Fruit fly (Drosophila melanogaster) whole organism, embryonic: ENCODE measurements around the gene Polr2F.
A peak's percentile ranks its signal among the peaks of the same experiment; 100 is the strongest.

Experiments used
- Antp ChIP-seq: fragments of 200-800 bp; sonication (Bioruptor generic); optimal IDR thresholded peaks from 3 replicates; lab custom pipeline; 2016; ENCODE audit warnings: missing biosample characterization, missing genetic modification characterization
- CG1024 ChIP-seq: fragments of 200-800 bp; sonication (Bioruptor generic); IDR thresholded peaks from 2 replicates; pipeline ENCODE4 v1.3.6; 2022; ENCODE audit warnings: missing biosample characterization, missing genetic modification characterization
- CG10267 ChIP-seq: fragments of 200-800 bp; sonication (Bioruptor generic); optimal IDR thresholded peaks from 2 replicates; lab custom pipeline; 2018; ENCODE audit warnings: missing biosample characterization, mild to moderate bottlenecking, missing genetic modification characterization, moderate library complexity
- CG10654 ChIP-seq: fragments of 200-800 bp; sonication (Bioruptor generic); optimal IDR thresholded peaks from 2 replicates; lab custom pipeline; 2016; ENCODE audit warnings: missing biosample characterization, missing genetic modification characterization
- CG10959 ChIP-seq: fragments of 200-800 bp; sonication (Bioruptor generic); IDR thresholded peaks from 2 replicates; pipeline ENCODE4 v1.3.6; 2022; ENCODE audit warnings: missing biosample characterization, missing genetic modification characterization
- CG11456 ChIP-seq: fragments of 200-800 bp; sonication (Bioruptor generic); IDR thresholded peaks from 3 replicates; pipeline ENCODE4 v1.3.6; 2022; ENCODE audit warnings: missing biosample characterization, missing genetic modification characterization
- CG12236 ChIP-seq: fragments of 200-800 bp; sonication (Bioruptor generic); optimal IDR thresholded peaks from 2 replicates; lab custom pipeline; 2016; ENCODE audit warnings: missing biosample characterization, missing genetic modification characterization
- CG1233 ChIP-seq: fragments of 200-800 bp; sonication (Bioruptor generic); optimal IDR thresholded peaks from 4 replicates; lab custom pipeline; 2018; ENCODE audit warnings: missing biosample characterization, mild to moderate bottlenecking, missing genetic modification characterization
- CG14860 ChIP-seq: fragments of 200-800 bp; sonication (Bioruptor generic); IDR thresholded peaks from 3 replicates; pipeline ENCODE4 v1.3.6; 2022; ENCODE audit warnings: missing biosample characterization, missing genetic modification characterization; ENCODE audit not compliant: partially characterized antibody
- CG15601 ChIP-seq: fragments of 200-800 bp; sonication (Bioruptor generic); optimal IDR thresholded peaks from 3 replicates; lab custom pipeline; 2019; ENCODE audit warnings: missing biosample characterization, mild to moderate bottlenecking, missing genetic modification characterization, moderate library complexity
- CG1603 ChIP-seq: fragments of 200-800 bp; sonication (Bioruptor generic); optimal IDR thresholded peaks from 2 replicates; lab custom pipeline; 2019; ENCODE audit warnings: missing biosample characterization, mild to moderate bottlenecking, missing genetic modification characterization, moderate library complexity
- CG16779 ChIP-seq: fragments of 200-800 bp; sonication (Bioruptor generic); IDR thresholded peaks from 2 replicates; pipeline ENCODE4 v1.3.6; 2022; ENCODE audit warnings: missing biosample characterization, missing genetic modification characterization
- CG17385 ChIP-seq: fragments of 200-800 bp; sonication (Bioruptor generic); optimal IDR thresholded peaks from 3 replicates; lab custom pipeline; 2018; ENCODE audit warnings: missing biosample characterization, mild to moderate bottlenecking, missing genetic modification characterization
- CG17612 ChIP-seq: fragments of 200-800 bp; sonication (Bioruptor generic); IDR thresholded peaks from 2 replicates; pipeline ENCODE4 v1.3.6; 2022; ENCODE audit warnings: missing biosample characterization, missing genetic modification characterization
- CG17802 ChIP-seq: fragments of 200-800 bp; sonication (Bioruptor generic); optimal IDR thresholded peaks from 2 replicates; lab custom pipeline; 2018; ENCODE audit warnings: missing biosample characterization, mild to moderate bottlenecking, missing genetic modification characterization, moderate library complexity
- CG2202 ChIP-seq: fragments of 200-800 bp; sonication (Bioruptor generic); optimal IDR thresholded peaks from 2 replicates; lab custom pipeline; 2018; ENCODE audit warnings: missing biosample characterization, mild to moderate bottlenecking, missing genetic modification characterization
- CG34224 ChIP-seq: fragments of 200-800 bp; sonication (Bioruptor generic); IDR thresholded peaks from 3 replicates; pipeline ENCODE4 v1.3.6; 2022; ENCODE audit warnings: missing biosample characterization, missing genetic modification characterization; ENCODE audit not compliant: partially characterized antibody
- CG3847 ChIP-seq: fragments of 200-800 bp; sonication (Bioruptor generic); IDR thresholded peaks from 2 replicates; pipeline ENCODE4 v1.3.6; 2022; ENCODE audit warnings: missing biosample characterization, missing genetic modification characterization
- D19B ChIP-seq: fragments of 200-800 bp; sonication (Bioruptor generic); optimal IDR thresholded peaks from 2 replicates; lab custom pipeline; 2017; ENCODE audit warnings: missing biosample characterization, mild to moderate bottlenecking, missing genetic modification characterization
- Dfd ChIP-seq, 2 experiments: fragments of >200 bp; optimal IDR thresholded peaks; 2 replicates each; lab custom pipeline; 2017; ENCODE audit warnings: missing biosample characterization in 2 of 2, missing genetic modification characterization in 2 of 2
- E2f2 ChIP-seq: fragments of 200-800 bp; sonication (Bioruptor generic); IDR thresholded peaks from 2 replicates; pipeline ENCODE4 v1.3.6; 2022; ENCODE audit warnings: missing biosample characterization, missing genetic modification characterization
- Fer1 ChIP-seq: fragments of 200-800 bp; sonication (Bioruptor generic); optimal IDR thresholded peaks from 2 replicates; lab custom pipeline; 2017; ENCODE audit warnings: missing biosample characterization, mild to moderate bottlenecking, missing genetic modification characterization
- Hr3 ChIP-seq: fragments of 200-800 bp; sonication (Bioruptor generic); optimal IDR thresholded peaks from 3 replicates; lab custom pipeline; 2016; ENCODE audit warnings: missing biosample characterization, missing genetic modification characterization
- Hr51 ChIP-seq, 2 experiments: fragments of 200-800 bp; sonication (Bioruptor generic); optimal IDR thresholded peaks; 2 replicates in 1 of 2; 3 replicates in 1 of 2; lab custom pipeline; 2016 to 2018; ENCODE audit warnings: missing biosample characterization in 2 of 2, missing genetic modification characterization in 2 of 2, mild to moderate bottlenecking in 1 of 2, moderate library complexity in 1 of 2
- Lpt ChIP-seq: fragments of >200 bp; optimal IDR thresholded peaks from 2 replicates; lab custom pipeline; 2018; ENCODE audit warnings: missing biosample characterization, missing genetic modification characterization
- Med ChIP-seq: fragments of 200-800 bp; sonication (Bioruptor generic); peaks from one replicate; lab custom pipeline; 2016; ENCODE audit warnings: missing biosample characterization, missing genetic modification characterization, mild to moderate bottlenecking, inconsistent platforms, moderate library complexity
- Meics ChIP-seq: fragments of 200-800 bp; sonication (Bioruptor generic); optimal IDR thresholded peaks from 2 replicates; lab custom pipeline; 2017; ENCODE audit warnings: missing biosample characterization, mild to moderate bottlenecking, missing genetic modification characterization
- NK7.1 ChIP-seq: fragments of 200-800 bp; sonication (Bioruptor generic); optimal IDR thresholded peaks from 3 replicates; lab custom pipeline; 2016; ENCODE audit warnings: missing biosample characterization, missing genetic modification characterization
- Xbp1 ChIP-seq: fragments of 200-800 bp; sonication (Bioruptor generic); optimal IDR thresholded peaks from 3 replicates; lab custom pipeline; 2016; ENCODE audit warnings: missing biosample characterization, mild to moderate bottlenecking, missing genetic modification characterization
- al ChIP-seq: fragments of 200-800 bp; sonication (Bioruptor generic); IDR thresholded peaks from 2 replicates; pipeline ENCODE4 v1.3.6; 2022; ENCODE audit warnings: missing biosample characterization, missing genetic modification characterization
- aop ChIP-seq: fragments of 200-800 bp; sonication (Bioruptor generic); IDR thresholded peaks from 2 replicates; pipeline ENCODE4 v1.3.6; 2022; ENCODE audit warnings: missing biosample characterization, missing genetic modification characterization
- ara ChIP-seq: fragments of 200-800 bp; sonication (Bioruptor generic); IDR thresholded peaks from 2 replicates; pipeline ENCODE4 v1.3.6; 2022; ENCODE audit warnings: missing biosample characterization, missing genetic modification characterization
- ato ChIP-seq: fragments of 200-800 bp; sonication (Bioruptor generic); IDR thresholded peaks from 2 replicates; pipeline ENCODE4 v1.3.6; 2022; ENCODE audit warnings: missing biosample characterization, missing genetic modification characterization; ENCODE audit not compliant: partially characterized antibody
- cato ChIP-seq: fragments of 200-800 bp; sonication (Bioruptor generic); optimal IDR thresholded peaks from 2 replicates; lab custom pipeline; 2016; ENCODE audit warnings: missing biosample characterization, missing genetic modification characterization, borderline replicate concordance
- chinmo ChIP-seq: fragments of 200-800 bp; sonication (Bioruptor generic); IDR thresholded peaks from 4 replicates; pipeline ENCODE4 v1.3.6; 2022; ENCODE audit warnings: missing biosample characterization, missing genetic modification characterization; ENCODE audit not compliant: partially characterized antibody
- dpn ChIP-seq, 2 experiments: fragments of 200-800 bp; sonication (Bioruptor generic); optimal IDR thresholded peaks; 3 replicates each; lab custom pipeline; 2016; ENCODE audit warnings: missing biosample characterization in 2 of 2, missing genetic modification characterization in 2 of 2
- gem ChIP-seq: fragments of 200-800 bp; sonication (Bioruptor generic); optimal IDR thresholded peaks from 2 replicates; lab custom pipeline; 2019; ENCODE audit warnings: missing biosample characterization, mild to moderate bottlenecking, missing genetic modification characterization, moderate library complexity
- gro ChIP-seq: fragments of 200-800 bp; sonication (Bioruptor generic); optimal IDR thresholded peaks from 2 replicates; lab custom pipeline; 2016; ENCODE audit warnings: missing biosample characterization, missing genetic modification characterization
- ind ChIP-seq: fragments of 200-800 bp; sonication (Bioruptor generic); optimal IDR thresholded peaks from 3 replicates; lab custom pipeline; 2016; ENCODE audit warnings: missing biosample characterization, missing genetic modification characterization
- insv ChIP-seq, 2 experiments: fragments of 200-800 bp; sonication (Bioruptor generic); optimal IDR thresholded peaks; 3 replicates each; lab custom pipeline; 2016 to 2018; ENCODE audit warnings: missing biosample characterization in 2 of 2, missing genetic modification characterization in 2 of 2
- klu ChIP-seq: fragments of 200-800 bp; sonication (Bioruptor generic); IDR thresholded peaks from 2 replicates; pipeline ENCODE4 v1.3.6; 2022; ENCODE audit warnings: missing biosample characterization, missing genetic modification characterization
- lbe ChIP-seq: fragments of 200-800 bp; sonication (Bioruptor generic); optimal IDR thresholded peaks from 2 replicates; lab custom pipeline; 2016; ENCODE audit warnings: missing biosample characterization, mild to moderate bottlenecking, missing genetic modification characterization
- pb ChIP-seq: fragments of 200-800 bp; sonication (Bioruptor generic); optimal IDR thresholded peaks from 3 replicates; lab custom pipeline; 2016; ENCODE audit warnings: missing biosample characterization, missing genetic modification characterization
- pita ChIP-seq: fragments of 200-800 bp; sonication (Bioruptor generic); optimal IDR thresholded peaks from 2 replicates; lab custom pipeline; 2017; ENCODE audit warnings: missing biosample characterization, mild to moderate bottlenecking, missing genetic modification characterization
- sna ChIP-seq: fragments of 200-800 bp; sonication (Bioruptor generic); IDR thresholded peaks from 2 replicates; pipeline ENCODE4 v1.3.6; 2022; ENCODE audit warnings: missing biosample characterization, missing genetic modification characterization; ENCODE audit not compliant: partially characterized antibody
- so ChIP-seq: fragments of 200-800 bp; sonication (Bioruptor generic); IDR thresholded peaks from 3 replicates; pipeline ENCODE4 v1.3.6; 2022; ENCODE audit warnings: missing biosample characterization, missing genetic modification characterization
- sug ChIP-seq: fragments of 200-800 bp; optimal IDR thresholded peaks from 2 replicates; lab custom pipeline; 2019; ENCODE audit warnings: missing biosample characterization, mild to moderate bottlenecking, missing genetic modification characterization, moderate library complexity
- twi ChIP-seq: fragments of 200-800 bp; optimal IDR thresholded peaks from 2 replicates; lab custom pipeline; 2019; ENCODE audit warnings: missing biosample characterization, mild to moderate bottlenecking, missing genetic modification characterization, moderate library complexity
- z ChIP-seq: fragments of 200-800 bp; sonication (Bioruptor generic); IDR thresholded peaks from 3 replicates; pipeline ENCODE4 v1.3.6; 2022; ENCODE audit warnings: missing biosample characterization, missing genetic modification characterization
- zfh2 ChIP-seq: fragments of 200-800 bp; sonication (Bioruptor generic); optimal IDR thresholded peaks from 2 replicates; lab custom pipeline; 2016; ENCODE audit warnings: missing biosample characterization, missing genetic modification characterization

The Polr2F gene

dm6 chr3R:5371563-5371962 is at the start of gene Polr2F (continued):
- TF ChIP-seq zfh2 (GFP tag; lab: Kevin White, UChicago) (peak; percentile 97), Med (peak; percentile 99), CG12236 (GFP tag; lab: Kevin White, UChicago) (peak; percentile 42), z (GFP tag; lab: Robert Waterston, UW) (no peak), CG2202 (peak; percentile 13), gro (GFP tag; lab: Kevin White, UChicago) (peak; percentile 96), CG10654 (GFP tag; lab: Kevin White, UChicago) (peak; percentile 86), CG1603 (tag; lab: Kevin White, UChicago) (peak; percentile 90), CG17802 (tag; lab: Kevin White, UChicago) (peak; percentile 59), Dfd (GFP tag; optimal IDR thresholded peaks at IDR 0.05; lab: Kevin White, UChicago) (no peak), ind (GFP tag; lab: Kevin White, UChicago) (peak; percentile 91), CG14860 (no peak), NK7.1 (GFP tag; lab: Kevin White, UChicago) (peak; percentile 77), CG17385 (GFP tag; lab: Kevin White, UChicago) (peak; percentile 100), gem (tag; lab: Kevin White, UChicago) (no peak), cato (GFP tag; lab: Kevin White, UChicago) (peak; percentile 71), Meics (GFP tag; lab: Kevin White, UChicago) (peak; percentile 76), E2f2 (peak; percentile 98), D19B (peak; percentile 49), CG10959 (GFP tag; lab: Robert Waterston, UW) (peak; percentile 38; the same call in 1 of the 2 replicates), dpn (GFP tag; optimal IDR thresholded peaks at IDR 0.05; lab: Kevin White, UChicago) (peak; percentile 93 to 95), Hr3 (GFP tag; lab: Kevin White, UChicago) (peak; percentile 83), CG10267 (tag; lab: Kevin White, UChicago) (peak; percentile 99), aop (GFP tag; lab: Robert Waterston, UW) (peak; percentile 77), CG3847 (GFP tag; lab: Robert Waterston, UW) (peak; percentile 94), ara (peak; percentile 36; the same call in 1 of the 2 replicates), CG34224 (GFP tag; lab: Robert Waterston, UW) (0 out of 3 replicates have a peak, but pooled peaks have one; percentile 21), CG1233 (GFP tag; lab: Kevin White, UChicago) (peak; percentile 74), twi (tag; lab: Kevin White, UChicago) (peak; percentile 63), CG15601 (tag; lab: Kevin White, UChicago) (peak; percentile 68), al (GFP tag; lab: Robert Waterston, UW) (peak; percentile 65), chinmo (GFP tag; lab: Robert Waterston, UW) (peak; percentile 89), ato (GFP tag; lab: Robert Waterston, UW) (peak; percentile 12; the same call in 1 of the 2 replicates), insv (GFP tag; optimal IDR thresholded peaks at IDR 0.05; lab: Kevin White, UChicago) (peak in 1 of 2 experiments; percentile 70), sug (tag; lab: Kevin White, UChicago) (peak; percentile 79), CG16779 (GFP tag; lab: Robert Waterston, UW) (peak; percentile 87), sna (GFP tag; lab: Robert Waterston, UW) (no peak), pita (GFP tag; lab: Kevin White, UChicago) (no peak), CG17612 (GFP tag; lab: Robert Waterston, UW) (peak; percentile 59), CG11456 (GFP tag; lab: Robert Waterston, UW) (peak; percentile 93), Antp (peak; percentile 96), so (GFP tag; lab: Robert Waterston, UW) (peak; percentile 70; the same call in 1 of the 3 replicates), CG1024 (peak; percentile 53), lbe (peak; percentile 65), Xbp1 (GFP tag; lab: Kevin White, UChicago) (peak; percentile 93), klu (GFP tag; lab: Robert Waterston, UW) (peak; percentile 71), Lpt (GFP tag; lab: Kevin White, UChicago) (no peak), Hr51 (GFP tag; optimal IDR thresholded peaks at IDR 0.05; lab: Kevin White, UChicago) (peak; percentile 45 to 94), Fer1 (GFP tag; lab: Kevin White, UChicago) (peak; percentile 79), pb (peak; percentile 86)
